Worm (Caenorhabditis elegans): Measurements from ENCODE around the gene hpo-25.

ce11 chrII:2346672-2347071 is 22.4 kb upstream of the hpo-25 start, which contains the start of gene F43C11.4:
- TF ChIP-seq ets-7 (tag; optimal IDR thresholded peaks at IDR 0.05) (no peak), hnd-1 (tag; optimal IDR thresholded peaks at IDR 0.05) (no peak), pes-1 (GFP tag; IDR thresholded peaks at IDR 0.05) (no peak), ama-1 (optimal IDR thresholded peaks at IDR 0.05) (no peak), tra-4 (tag; optimal IDR thresholded peaks at IDR 0.05) (no peak), tbx-11 (GFP tag; IDR thresholded peaks at IDR 0.05) (no peak), hmg-4 (GFP tag; optimal IDR thresholded peaks at IDR 0.05) (no peak), B0310.2 (tag; optimal IDR thresholded peaks at IDR 0.05) (no peak), flt-1 (GFP tag; IDR thresholded peaks at IDR 0.05) (no peak), sea-1 (GFP tag; conservative IDR thresholded peaks at IDR 0.05) (no peak)

Measured in whole organism, early embryonic.